Fruit fly (Drosophila melanogaster) whole organism, adult: ENCODE results near the gene TTLL1B.

Source experiments
- CG14711 ChIP-seq: fragments of 200-800 bp; sonication (Bioruptor generic); optimal IDR thresholded peaks from 2 replicates; lab custom pipeline; 2018; ENCODE audit warnings: missing biosample characterization, mild to moderate bottlenecking, missing genetic modification characterization, moderate library complexity
- CG1620 ChIP-seq: fragments of 200-800 bp; sonication (Bioruptor generic); optimal IDR thresholded peaks from 2 replicates; lab custom pipeline; 2016; ENCODE audit warnings: missing biosample characterization, missing genetic modification characterization
- CG33017 ChIP-seq: fragments of 200-800 bp; sonication (Bioruptor generic); optimal IDR thresholded peaks from 2 replicates; lab custom pipeline; 2018; ENCODE audit warnings: missing biosample characterization, mild to moderate bottlenecking, missing genetic modification characterization, moderate library complexity
- kay ChIP-seq: fragments of 200-800 bp; sonication (Bioruptor generic); peaks from one replicate; lab custom pipeline; 2016; ENCODE audit warnings: missing biosample characterization, missing genetic modification characterization, borderline replicate concordance
- pad ChIP-seq: fragments of 200-800 bp; sonication (Bioruptor generic); optimal IDR thresholded peaks from 3 replicates; lab custom pipeline; 2017; ENCODE audit warnings: missing biosample characterization, missing genetic modification characterization, mild to moderate bottlenecking, moderate library complexity, missing genetic modification reagents
- toe ChIP-seq: fragments of 200-800 bp; sonication (Bioruptor generic); optimal IDR thresholded peaks from 2 replicates; lab custom pipeline; 2016; ENCODE audit warnings: missing biosample characterization, missing genetic modification characterization

dm6 chr3L:4697301-4697700 lies 49.2 kb downstream of the TTLL1B start, which contains the start of gene CG13713:
- no peak for TF ChIP-seq CG1620
- no peak for TF ChIP-seq pad (GFP tag; lab: Kevin White, UChicago)
- TF ChIP-seq kay (GFP tag; lab: Kevin White, UChicago): no peak
- no peak for TF ChIP-seq toe
- no peak for TF ChIP-seq CG14711 (tag; lab: Kevin White, UChicago)
- no peak for TF ChIP-seq CG33017 (tag; lab: Kevin White, UChicago)
